Worm (Caenorhabditis elegans) whole organism, L4/young adult: Measurements from ENCODE around the gene cyp-35C1.

Experiments
- W03F9.2 ChIP-seq: fragments of 150-350 bp; optimal IDR thresholded peaks from 2 replicates; lab custom pipeline; 2014; ENCODE audit warnings: missing biosample characterization, missing genetic modification characterization
- dao-5 ChIP-seq: sonication (generic microtip); optimal IDR thresholded peaks from 2 replicates; lab custom pipeline; 2016; ENCODE audit warnings: missing genotype, missing genetic modification characterization, moderate library complexity, missing compliant biosample characterization
- him-1 ChIP-seq: sonication (generic microtip); optimal IDR thresholded peaks from 2 replicates; lab custom pipeline; 2016; ENCODE audit warnings: missing genotype, missing genetic modification reagents, missing genetic modification characterization, missing compliant biosample characterization

Gene cyp-35C1

DNA sequence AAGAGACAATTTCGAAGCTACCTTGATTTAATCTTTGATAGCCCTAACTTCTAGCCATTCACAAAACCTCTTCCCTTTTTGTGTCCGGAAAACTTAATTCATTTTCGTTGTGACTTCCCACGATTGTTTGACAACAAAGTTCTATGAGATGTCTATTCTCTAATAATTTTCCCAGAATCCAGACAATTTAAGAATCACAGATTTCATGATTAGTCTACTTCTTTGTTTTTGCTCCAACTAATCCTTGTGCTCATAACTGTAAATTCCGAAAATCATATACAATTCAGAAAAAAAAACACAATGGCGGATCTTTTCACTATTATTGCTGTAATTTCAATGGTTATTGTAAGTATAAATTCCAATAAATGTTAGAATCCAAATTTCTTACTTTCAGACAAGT is 35.8 kb downstream of the cyp-35C1 start, which contains the start of gene srx-137:
srx-137 (plus strand) TSS at position 301 of the 400 bp plus-strand sequence.
- TF ChIP-seq W03F9.2 (tag; lab: Kevin White, UChicago) (no peak), him-1 (tag; lab: Kevin White, UChicago) (no peak), dao-5 (tag; lab: Kevin White, UChicago) (no peak)

DNA sequence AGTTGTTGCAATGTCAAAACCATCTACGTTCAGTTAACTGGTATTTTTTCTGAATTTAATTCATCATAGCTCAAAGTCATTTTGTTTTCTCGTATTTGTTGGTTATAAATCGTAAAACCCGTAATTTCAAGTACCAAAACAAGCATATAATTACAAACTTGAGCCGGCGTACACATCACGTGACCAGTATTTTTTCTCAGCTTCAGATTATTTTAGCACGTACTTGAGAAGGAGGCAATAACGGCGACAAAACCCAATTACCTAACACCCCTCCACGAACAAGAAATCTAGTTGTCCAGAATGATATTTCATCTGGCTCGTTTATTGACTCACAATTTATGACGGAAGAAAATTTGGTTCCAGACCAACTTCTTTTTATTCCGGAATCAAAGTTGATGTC is 39.4 kb downstream of the cyp-35C1 start, which contains the start of gene srx-135:
srx-135 (plus strand) TSS at position 301 of the 400 bp plus-strand sequence.
- TF ChIP-seq him-1 (tag; lab: Kevin White, UChicago) (no peak), dao-5 (tag; lab: Kevin White, UChicago) (no peak), W03F9.2 (tag; lab: Kevin White, UChicago) (no peak)

DNA sequence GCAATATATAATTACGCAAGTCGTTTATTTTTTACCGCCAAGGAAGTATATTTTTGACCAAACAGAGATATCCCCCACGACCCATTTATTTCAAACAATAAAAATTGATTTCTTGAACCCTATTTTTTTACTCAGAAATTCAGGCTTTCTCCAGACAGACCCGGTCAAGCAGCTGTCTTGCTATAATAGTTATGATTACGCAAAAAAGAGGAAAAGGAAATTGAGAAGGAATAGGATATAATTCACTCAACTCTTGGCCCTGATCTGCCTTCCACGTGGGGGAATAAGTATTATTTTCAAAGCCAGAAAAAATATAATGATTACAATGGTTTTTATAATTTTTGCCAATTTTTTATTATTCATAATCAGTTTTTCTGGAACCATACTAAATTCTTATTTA is 41.2 kb downstream of the cyp-35C1 start, which contains the start of gene srx-136:
srx-136 (plus strand) TSS at position 301 of the 400 bp plus-strand sequence.
- TF ChIP-seq him-1 (tag; lab: Kevin White, UChicago): no peak

DNA sequence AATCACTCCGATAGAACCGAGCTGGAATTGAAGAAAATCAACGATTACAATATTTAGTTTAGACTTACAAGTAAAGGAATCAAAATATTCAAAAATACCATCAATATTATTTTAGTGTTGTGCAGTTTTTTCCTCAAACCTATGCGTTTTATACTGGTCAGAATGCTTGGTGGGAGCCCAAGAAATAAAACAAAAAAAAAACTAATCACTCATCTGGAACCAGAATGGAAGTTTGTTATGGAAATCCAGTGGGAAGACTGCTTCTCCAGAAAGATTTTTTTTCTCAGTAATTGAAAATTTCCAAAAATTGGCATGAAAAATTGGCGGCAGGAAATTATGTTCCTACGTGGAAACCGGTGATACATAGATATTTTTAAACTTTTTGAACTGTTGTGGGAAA is 41.9 kb downstream of the cyp-35C1 start, which contains the start of gene srx-134:
srx-134 (minus strand) TSS at position 101 of the 400 bp plus-strand sequence.
- TF ChIP-seq him-1 (tag; lab: Kevin White, UChicago) (no peak), W03F9.2 (tag; lab: Kevin White, UChicago) (no peak), dao-5 (tag; lab: Kevin White, UChicago) (no peak)

DNA sequence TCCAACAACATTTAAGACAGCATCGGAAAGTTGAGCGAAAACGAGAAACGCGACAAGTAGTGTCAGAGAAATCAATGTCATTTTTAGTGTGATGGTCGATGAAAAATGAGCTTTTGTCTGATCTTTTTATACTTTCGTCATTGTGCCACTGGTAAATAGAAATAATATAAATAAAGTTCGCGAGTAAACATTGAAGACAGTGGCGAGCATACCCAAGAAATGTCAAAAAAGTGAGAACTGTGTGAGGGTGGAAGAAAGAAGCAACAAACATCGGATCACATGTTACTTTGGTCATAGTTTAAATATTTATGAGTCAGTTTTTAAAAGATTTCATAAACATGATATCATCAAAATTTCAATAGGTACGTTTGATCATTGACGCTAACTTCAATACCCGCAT is 44.0 kb downstream of the cyp-35C1 start, which contains the start of gene ttr-21:
ttr-21 (minus strand) TSS at position 100 of the 400 bp plus-strand sequence.
- no peak for TF ChIP-seq dao-5 (tag; lab: Kevin White, UChicago)
- no peak for TF ChIP-seq him-1 (tag; lab: Kevin White, UChicago)
- TF ChIP-seq W03F9.2 (tag; lab: Kevin White, UChicago): no peak

DNA sequence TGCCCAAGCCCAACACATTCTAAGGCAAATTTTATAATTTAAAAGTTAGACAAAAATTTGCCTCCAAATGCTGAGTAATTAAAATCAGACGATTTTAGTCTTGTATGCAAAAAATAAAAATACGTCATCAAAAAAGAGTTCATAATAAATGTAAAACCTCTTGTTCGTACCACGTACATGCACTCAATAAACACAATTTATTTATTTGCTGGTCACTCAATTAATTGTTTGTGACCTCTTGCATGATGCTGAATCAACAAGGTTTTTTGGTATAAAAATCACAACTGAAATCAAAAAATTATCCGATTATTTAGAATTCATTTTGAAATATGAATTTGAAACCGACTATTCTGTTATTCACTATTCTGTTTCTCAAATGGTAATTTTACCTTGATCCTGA is 48.1 kb downstream of the cyp-35C1 start, which contains the start of gene hpx-2:
hpx-2 (plus strand) TSS at position 301 of the 400 bp plus-strand sequence.
- TF ChIP-seq W03F9.2 (tag; lab: Kevin White, UChicago): no peak
- TF ChIP-seq dao-5 (tag; lab: Kevin White, UChicago): no peak
- no peak for TF ChIP-seq him-1 (tag; lab: Kevin White, UChicago)

DNA sequence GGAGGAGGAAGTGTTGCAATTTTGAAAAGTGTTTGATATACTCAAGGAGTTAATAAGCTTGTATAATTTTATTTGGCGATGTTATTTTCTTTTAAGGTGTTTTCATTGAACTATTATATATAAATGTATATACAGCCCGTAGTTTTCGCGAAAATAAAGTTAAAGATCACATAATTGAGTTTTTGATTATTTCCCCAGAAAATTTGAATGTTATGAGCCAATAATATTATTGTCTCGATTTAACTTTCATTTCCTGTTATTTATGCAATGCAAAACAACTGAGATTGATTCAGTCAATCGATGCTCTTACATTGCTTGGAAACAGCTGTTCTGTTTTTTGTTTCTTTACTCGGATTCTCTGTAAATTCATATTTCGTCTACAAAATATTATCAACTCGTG is 49.9 kb downstream of the cyp-35C1 start, which contains the start of gene srx-133:
srx-133 (plus strand) TSS at position 301 of the 400 bp plus-strand sequence.
- TF ChIP-seq dao-5 (tag; lab: Kevin White, UChicago) (no peak), him-1 (tag; lab: Kevin White, UChicago) (no peak), W03F9.2 (tag; lab: Kevin White, UChicago) (no peak)
